Fruit fly (Drosophila melanogaster) whole organism, embryonic: ENCODE data around the gene Amacr.

ENCODE experiments used
- Antp ChIP-seq: fragments of 200-800 bp; sonication (Bioruptor generic); optimal IDR thresholded peaks from 3 replicates; lab custom pipeline; 2016; ENCODE audit warnings: missing biosample characterization, missing genetic modification characterization
- CG12219 ChIP-seq: fragments of 200-800 bp; sonication (Bioruptor generic); optimal IDR thresholded peaks from 3 replicates; lab custom pipeline; 2018; ENCODE audit warnings: missing biosample characterization, mild to moderate bottlenecking, missing genetic modification characterization
- CG12744 ChIP-seq: fragments of 200-800 bp; sonication (Bioruptor generic); optimal IDR thresholded peaks from 2 replicates; lab custom pipeline; 2016; ENCODE audit warnings: missing biosample characterization, missing genetic modification characterization
- CG1529 ChIP-seq: fragments of 200-800 bp; sonication (Bioruptor generic); optimal IDR thresholded peaks from 3 replicates; lab custom pipeline; 2018; ENCODE audit warnings: missing biosample characterization, missing genetic modification characterization
- CG17385 ChIP-seq: fragments of 200-800 bp; sonication (Bioruptor generic); optimal IDR thresholded peaks from 3 replicates; lab custom pipeline; 2018; ENCODE audit warnings: missing biosample characterization, mild to moderate bottlenecking, missing genetic modification characterization
- CG18476 ChIP-seq: fragments of 200-800 bp; sonication (Bioruptor generic); optimal IDR thresholded peaks from 2 replicates; lab custom pipeline; 2016; ENCODE audit warnings: missing biosample characterization, mild to moderate bottlenecking, missing genetic modification characterization
- CG18599 ChIP-seq: fragments of 200-800 bp; sonication (Bioruptor generic); optimal IDR thresholded peaks from 3 replicates; lab custom pipeline; 2017; ENCODE audit warnings: missing biosample characterization, missing genetic modification characterization, mild to moderate bottlenecking, moderate library complexity, missing genetic modification reagents
- CG31224 ChIP-seq: fragments of 200-800 bp; sonication (Bioruptor generic); IDR thresholded peaks from 2 replicates; pipeline ENCODE4 v1.3.6; 2022; ENCODE audit warnings: missing biosample characterization, missing genetic modification characterization
- CG33213 ChIP-seq: fragments of 200-800 bp; sonication (Bioruptor generic); optimal IDR thresholded peaks from 3 replicates; lab custom pipeline; 2016; ENCODE audit warnings: missing biosample characterization, missing genetic modification characterization
- CG4424 ChIP-seq: fragments of 200-800 bp; sonication (Bioruptor generic); optimal IDR thresholded peaks from 3 replicates; lab custom pipeline; 2016; ENCODE audit warnings: missing biosample characterization, missing genetic modification characterization
- CG4854 ChIP-seq: fragments of 200-800 bp; sonication (Bioruptor generic); optimal IDR thresholded peaks from 2 replicates; lab custom pipeline; 2016; ENCODE audit warnings: missing biosample characterization, missing genetic modification characterization, inconsistent platforms
- CG5245 ChIP-seq: fragments of 200-800 bp; sonication (Bioruptor generic); optimal IDR thresholded peaks from 3 replicates; lab custom pipeline; 2016; ENCODE audit warnings: missing biosample characterization, missing genetic modification characterization
- CG6813 ChIP-seq: fragments of 200-800 bp; sonication (Bioruptor generic); optimal IDR thresholded peaks from 2 replicates; lab custom pipeline; 2017; ENCODE audit warnings: missing biosample characterization, missing genetic modification characterization, mild to moderate bottlenecking, moderate library complexity, missing genetic modification reagents
- CG9437 ChIP-seq: fragments of 200-800 bp; sonication (Bioruptor generic); optimal IDR thresholded peaks from 2 replicates; lab custom pipeline; 2018; ENCODE audit warnings: missing biosample characterization, mild to moderate bottlenecking, missing genetic modification characterization
- CTCF ChIP-seq: fragments of 200-800 bp; sonication (Bioruptor generic); optimal IDR thresholded peaks from 2 replicates; lab custom pipeline; 2017; ENCODE audit warnings: missing biosample characterization, mild to moderate bottlenecking, missing genetic modification characterization, moderate library complexity
- CrebB ChIP-seq: fragments of 200-800 bp; sonication (Bioruptor generic); optimal IDR thresholded peaks from 3 replicates; lab custom pipeline; 2018; ENCODE audit warnings: missing biosample characterization, mild to moderate bottlenecking, missing genetic modification characterization
- D19B ChIP-seq: fragments of 200-800 bp; sonication (Bioruptor generic); optimal IDR thresholded peaks from 2 replicates; lab custom pipeline; 2017; ENCODE audit warnings: missing biosample characterization, mild to moderate bottlenecking, missing genetic modification characterization
- Dek ChIP-seq: fragments of 200-800 bp; sonication (Bioruptor generic); optimal IDR thresholded peaks from 3 replicates; lab custom pipeline; 2019; ENCODE audit warnings: missing biosample characterization, mild to moderate bottlenecking, missing genetic modification characterization, moderate library complexity
- Dll ChIP-seq: fragments of 200-800 bp; sonication (Bioruptor generic); IDR thresholded peaks from 4 replicates; pipeline ENCODE4 v1.3.6; 2022; ENCODE audit warnings: missing biosample characterization, missing genetic modification characterization; ENCODE audit not compliant: partially characterized antibody
- Drgx ChIP-seq: fragments of 200-800 bp; sonication (Bioruptor generic); IDR thresholded peaks from 2 replicates; pipeline ENCODE4 v1.3.6; 2022; ENCODE audit warnings: missing biosample characterization, missing genetic modification characterization
- Eip74EF ChIP-seq, 2 experiments: fragments of 200-800 bp in 1 of 2; fragments of >200 bp in 1 of 2; sonication (Bioruptor generic) in 1 of 2; optimal IDR thresholded peaks; 2 replicates each; lab custom pipeline; 2017 to 2019; ENCODE audit warnings: missing biosample characterization in 2 of 2, missing genetic modification characterization in 2 of 2, mild to moderate bottlenecking in 1 of 2, moderate library complexity in 1 of 2
- Jarid2 ChIP-seq: fragments of 200-800 bp; sonication (Bioruptor generic); optimal IDR thresholded peaks from 3 replicates; lab custom pipeline; 2017; ENCODE audit warnings: mild to moderate bottlenecking, missing biosample characterization, missing genetic modification reagents, missing genetic modification characterization
- MTF-1 ChIP-seq: fragments of 200-800 bp; sonication (Bioruptor generic); optimal IDR thresholded peaks from 2 replicates; lab custom pipeline; 2018; ENCODE audit warnings: missing biosample characterization, mild to moderate bottlenecking, missing genetic modification characterization, borderline replicate concordance
- Med ChIP-seq: fragments of 200-800 bp; sonication (Bioruptor generic); peaks from one replicate; lab custom pipeline; 2016; ENCODE audit warnings: missing biosample characterization, missing genetic modification characterization, mild to moderate bottlenecking, inconsistent platforms, moderate library complexity
- Nf-YB ChIP-seq: fragments of 200-800 bp; sonication (Bioruptor generic); optimal IDR thresholded peaks from 3 replicates; lab custom pipeline; 2019; ENCODE audit warnings: missing biosample characterization, mild to moderate bottlenecking, missing genetic modification characterization, moderate library complexity
- Nf-YC ChIP-seq: fragments of 200-800 bp; optimal IDR thresholded peaks from 3 replicates; lab custom pipeline; 2019; ENCODE audit warnings: missing biosample characterization, mild to moderate bottlenecking, missing genetic modification characterization, moderate library complexity
- ac ChIP-seq: fragments of 200-800 bp; sonication (Bioruptor generic); optimal IDR thresholded peaks from 3 replicates; lab custom pipeline; 2017; ENCODE audit warnings: missing biosample characterization, mild to moderate bottlenecking, missing genetic modification characterization
- bbx ChIP-seq: fragments of 200-800 bp; sonication (Bioruptor generic); IDR thresholded peaks from 2 replicates; pipeline ENCODE4 v1.3.6; 2022; ENCODE audit warnings: missing biosample characterization, missing genetic modification characterization; ENCODE audit not compliant: partially characterized antibody
- bowl ChIP-seq: fragments of 200-800 bp; sonication (Bioruptor generic); IDR thresholded peaks from 2 replicates; pipeline ENCODE4 v1.3.6; 2022; ENCODE audit warnings: missing biosample characterization, missing genetic modification characterization
- bsh ChIP-seq, 2 experiments: fragments of 200-800 bp; sonication (Bioruptor generic); optimal IDR thresholded peaks; 2 replicates each; lab custom pipeline; 2017 to 2018; ENCODE audit warnings: mild to moderate bottlenecking in 2 of 2, missing biosample characterization in 2 of 2, missing genetic modification characterization in 2 of 2, moderate library complexity in 1 of 2
- caup ChIP-seq: fragments of 200-800 bp; sonication (Bioruptor generic); optimal IDR thresholded peaks from 3 replicates; lab custom pipeline; 2017; ENCODE audit warnings: missing biosample characterization, mild to moderate bottlenecking, missing genetic modification characterization, moderate library complexity; ENCODE audit not compliant: severe bottlenecking
- chm ChIP-seq: fragments of 200-800 bp; sonication (Bioruptor generic); IDR thresholded peaks from 2 replicates; pipeline ENCODE4 v1.3.6; 2022; ENCODE audit warnings: missing biosample characterization, missing genetic modification characterization
- dmrt99B ChIP-seq: fragments of 200-800 bp; sonication (Bioruptor generic); optimal IDR thresholded peaks from 2 replicates; lab custom pipeline; 2018; ENCODE audit warnings: missing biosample characterization, mild to moderate bottlenecking, missing genetic modification characterization, moderate library complexity
- ftz-f1 ChIP-seq: fragments of 200-800 bp; sonication (Bioruptor generic); optimal IDR thresholded peaks from 2 replicates; lab custom pipeline; 2016; ENCODE audit warnings: missing biosample characterization, missing genetic modification characterization
- gem ChIP-seq: fragments of 200-800 bp; sonication (Bioruptor generic); optimal IDR thresholded peaks from 2 replicates; lab custom pipeline; 2019; ENCODE audit warnings: missing biosample characterization, mild to moderate bottlenecking, missing genetic modification characterization, moderate library complexity
- ind ChIP-seq: fragments of 200-800 bp; sonication (Bioruptor generic); optimal IDR thresholded peaks from 3 replicates; lab custom pipeline; 2016; ENCODE audit warnings: missing biosample characterization, missing genetic modification characterization
- kay ChIP-seq: fragments of 200-800 bp; sonication (Bioruptor generic); optimal IDR thresholded peaks from 2 replicates; lab custom pipeline; 2016; ENCODE audit warnings: missing biosample characterization, missing genetic modification characterization
- lab ChIP-seq: fragments of 200-800 bp; sonication (Bioruptor generic); optimal IDR thresholded peaks from 3 replicates; lab custom pipeline; 2017; ENCODE audit warnings: missing biosample characterization, missing genetic modification characterization, mild to moderate bottlenecking, moderate library complexity, missing genetic modification reagents
- lilli ChIP-seq: fragments of 200-800 bp; sonication (Bioruptor generic); optimal IDR thresholded peaks from 3 replicates; lab custom pipeline; 2016; ENCODE audit warnings: missing biosample characterization, missing genetic modification characterization
- lov ChIP-seq, 2 experiments: fragments of 200-800 bp in 1 of 2; fragments of >200 bp in 1 of 2; sonication (Bioruptor generic) in 1 of 2; IDR thresholded peaks in 1 of 2; optimal IDR thresholded peaks in 1 of 2; 2 replicates in 1 of 2; 3 replicates in 1 of 2; pipeline versions ENCODE4 v1.3.6 to Lab custom; 2017 to 2022; ENCODE audit warnings: missing biosample characterization in 1 of 2, missing genetic modification characterization in 1 of 2
- mam ChIP-seq: fragments of 200-800 bp; sonication (Bioruptor generic); optimal IDR thresholded peaks from 3 replicates; lab custom pipeline; 2016; ENCODE audit warnings: missing biosample characterization, missing genetic modification characterization
- oc ChIP-seq: fragments of 200-800 bp; sonication (Bioruptor generic); optimal IDR thresholded peaks from 2 replicates; lab custom pipeline; 2018; ENCODE audit warnings: missing biosample characterization, mild to moderate bottlenecking, missing genetic modification characterization, moderate library complexity
- ranshi ChIP-seq: fragments of 200-800 bp; sonication (Bioruptor generic); IDR thresholded peaks from 2 replicates; pipeline ENCODE4 v1.3.6; 2022; ENCODE audit warnings: missing biosample characterization, missing genetic modification characterization
- row ChIP-seq: fragments of 200-800 bp; sonication (Bioruptor generic); IDR thresholded peaks from 3 replicates; pipeline ENCODE4 v1.3.6; 2022; ENCODE audit warnings: missing biosample characterization, missing genetic modification characterization
- sens ChIP-seq: fragments of 200-800 bp; sonication (Bioruptor generic); peaks from one replicate; lab custom pipeline; 2016; ENCODE audit warnings: missing biosample characterization, missing genetic modification characterization
- so ChIP-seq: fragments of 200-800 bp; sonication (Bioruptor generic); IDR thresholded peaks from 3 replicates; pipeline ENCODE4 v1.3.6; 2022; ENCODE audit warnings: missing biosample characterization, missing genetic modification characterization
- sqz ChIP-seq: fragments of 200-800 bp; sonication (Bioruptor generic); optimal IDR thresholded peaks from 3 replicates; lab custom pipeline; 2018; ENCODE audit warnings: missing biosample characterization, mild to moderate bottlenecking, missing genetic modification characterization
- stwl ChIP-seq: fragments of 200-800 bp; sonication (Bioruptor generic); optimal IDR thresholded peaks from 3 replicates; lab custom pipeline; 2018; ENCODE audit warnings: missing biosample characterization, mild to moderate bottlenecking, missing genetic modification characterization, moderate library complexity
- tgo ChIP-seq: fragments of 200-800 bp; sonication (Bioruptor generic); IDR thresholded peaks from 3 replicates; pipeline ENCODE4 v1.3.6; 2022; ENCODE audit warnings: missing biosample characterization, missing genetic modification characterization

Amacr gene

DNA sequence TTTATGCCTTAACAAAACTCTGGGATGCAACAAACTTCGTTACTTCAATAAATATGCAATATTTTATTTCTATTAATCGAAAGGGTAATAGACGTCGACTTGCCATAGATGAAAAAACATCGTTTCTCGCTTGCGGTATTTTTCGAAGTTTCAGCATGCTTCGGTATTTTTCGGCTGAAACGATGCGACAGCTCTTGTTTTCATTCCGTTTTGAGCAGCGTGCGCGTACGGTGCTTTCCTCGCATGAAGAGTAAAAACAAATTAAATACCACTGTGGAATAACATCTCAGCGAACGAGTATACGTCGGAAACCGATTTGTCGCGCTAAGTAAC, 45.3 kb upstream of the Amacr start, which contains the start of gene CG9328 (continued):
- TF ChIP-seq lilli (GFP tag; lab: Kevin White, UChicago) (peak; percentile 61), mam (GFP tag; lab: Kevin White, UChicago) (peak; percentile 25), CG4424 (peak; percentile 2), bowl (GFP tag; lab: Robert Waterston, UW) (0 out of 2 replicates have a peak, but pooled peaks have one; percentile 15), ftz-f1 (GFP tag; lab: Kevin White, UChicago) (peak; percentile 53), row (peak; percentile 70; the same call in 1 of the 3 replicates), bbx (GFP tag; lab: Robert Waterston, UW) (peak; percentile 78), dmrt99B (tag; lab: Kevin White, UChicago) (peak; percentile 45), ind (peak; percentile 44), CTCF (GFP tag; lab: Kevin White, UChicago) (peak; percentile 4), Med (GFP tag; lab: Kevin White, UChicago) (peak; percentile 91), Drgx (GFP tag; lab: Robert Waterston, UW) (peak; percentile 43), so (GFP tag; lab: Robert Waterston, UW) (peak; percentile 53; the same call in 1 of the 3 replicates), CG18599 (GFP tag; lab: Kevin White, UChicago) (peak; percentile 72), chm (GFP tag; lab: Robert Waterston, UW) (peak; percentile 89), Dek (tag; lab: Kevin White, UChicago) (peak; percentile 25), oc (tag; lab: Kevin White, UChicago) (peak; percentile 72), caup (peak; percentile 53), gem (tag; lab: Kevin White, UChicago) (peak; percentile 66), bsh (GFP tag; optimal IDR thresholded peaks at IDR 0.05; lab: Kevin White, UChicago) (peak in 1 of 2 experiments; percentile 15), lov (optimal IDR thresholded peaks at IDR 0.05; lab: Kevin White, UChicago) (no peak), lov (GFP tag; IDR thresholded peaks at IDR 0.05; lab: Robert Waterston, UW) (0 out of 3 replicates have a peak, but pooled peaks have one; percentile 18), CG9437 (GFP tag; lab: Kevin White, UChicago) (peak; percentile 11), CG18476 (GFP tag; lab: Kevin White, UChicago) (no peak), CG31224 (GFP tag; lab: Robert Waterston, UW) (no peak; the same call in 1 of the 2 replicates), CG12744 (peak; percentile 5), D19B (GFP tag; lab: Kevin White, UChicago) (peak; percentile 1), kay (GFP tag; lab: Kevin White, UChicago) (no peak), CG5245 (peak; percentile 21), CG4854 (GFP tag; lab: Kevin White, UChicago) (peak; percentile 35), lab (GFP tag; lab: Kevin White, UChicago) (peak; percentile 71), Eip74EF (GFP tag; optimal IDR thresholded peaks at IDR 0.05; lab: Kevin White, UChicago) (peak in 1 of 2 experiments; percentile 44), stwl (tag; lab: Kevin White, UChicago) (peak; percentile 56), CG17385 (GFP tag; lab: Kevin White, UChicago) (peak; percentile 50), Dll (GFP tag; lab: Robert Waterston, UW) (peak; percentile 49; the same call in 3 of the 4 replicates), ac (GFP tag; lab: Kevin White, UChicago) (no peak), ranshi (GFP tag; lab: Robert Waterston, UW) (peak; percentile 53; the same call in 1 of the 2 replicates), CG1529 (GFP tag; lab: Kevin White, UChicago) (no peak), tgo (GFP tag; lab: Robert Waterston, UW) (no peak), Antp (GFP tag; lab: Kevin White, UChicago) (no peak), Jarid2 (GFP tag; lab: Kevin White, UChicago) (peak; percentile 94), Nf-YB (GFP tag; lab: Kevin White, UChicago) (peak; percentile 1), CG12219 (GFP tag; lab: Kevin White, UChicago) (no peak), sens (GFP tag; lab: Kevin White, UChicago) (peak; percentile 93), CG33213 (GFP tag; lab: Kevin White, UChicago) (peak; percentile 44), sqz (GFP tag; lab: Kevin White, UChicago) (no peak), CG6813 (GFP tag; lab: Kevin White, UChicago) (peak; percentile 5), CrebB (tag; lab: Kevin White, UChicago) (peak; percentile 46), Nf-YC (tag; lab: Kevin White, UChicago) (no peak), MTF-1 (GFP tag; lab: Kevin White, UChicago) (peak; percentile 50)
